Worm (Caenorhabditis elegans): ENCODE measurements around the gene flp-17.
"Not testable (repeated sequence)": the region's sequence is repeated elsewhere in the genome, so short reads cannot be mapped to it uniquely, and the experiment has no call there.

ce11 chrIV:17163273-17163672 lies 28.4 kb downstream of the flp-17 start, which contains the start of gene skr-9:
- not testable (repeated sequence) for TF ChIP-seq W03F9.2, him-1, dao-5 (tag; optimal IDR thresholded peaks at IDR 0.05)

Measured in whole organism, L4/young adult.